Worm (Caenorhabditis elegans) whole organism, midembryonic: Measurements from ENCODE around the gene serp-1.2.

ENCODE experiments used
- T22C8.4 ChIP-seq: fragments of 200-800 bp; sonication (Bioruptor generic); IDR thresholded peaks from 2 replicates; pipeline ENCODE4 v1.3.6; 2022; ENCODE audit warnings: missing genetic modification characterization, missing compliant biosample characterization
- cog-1 ChIP-seq: sonication (generic microtip); optimal IDR thresholded peaks from 2 replicates; lab custom pipeline; 2016; ENCODE audit warnings: missing genetic modification characterization, missing compliant biosample characterization
- flt-1 ChIP-seq: fragments of 200-800 bp; sonication (Bioruptor generic); IDR thresholded peaks from 2 replicates; pipeline ENCODE4 v1.3.6; 2022; ENCODE audit warnings: missing genetic modification characterization, missing compliant biosample characterization
- klf-2 ChIP-seq: fragments of 200-800 bp; sonication (Bioruptor generic); conservative IDR thresholded peaks from 2 replicates; pipeline ENCODE4 v1.3.6; 2022; ENCODE audit warnings: missing genetic modification reagents, missing genetic modification characterization, missing compliant biosample characterization
- tab-1 ChIP-seq: fragments of 200-800 bp; sonication (Bioruptor generic); IDR thresholded peaks from 2 replicates; pipeline ENCODE4 v1.3.6; 2022; ENCODE audit warnings: missing genetic modification characterization, missing compliant biosample characterization
- ztf-23 ChIP-seq: fragments of 200-800 bp; sonication (Bioruptor generic); IDR thresholded peaks from 2 replicates; pipeline ENCODE4 v1.3.6; 2022; ENCODE audit warnings: missing genetic modification reagents, missing genetic modification characterization, missing compliant biosample characterization

DNA sequence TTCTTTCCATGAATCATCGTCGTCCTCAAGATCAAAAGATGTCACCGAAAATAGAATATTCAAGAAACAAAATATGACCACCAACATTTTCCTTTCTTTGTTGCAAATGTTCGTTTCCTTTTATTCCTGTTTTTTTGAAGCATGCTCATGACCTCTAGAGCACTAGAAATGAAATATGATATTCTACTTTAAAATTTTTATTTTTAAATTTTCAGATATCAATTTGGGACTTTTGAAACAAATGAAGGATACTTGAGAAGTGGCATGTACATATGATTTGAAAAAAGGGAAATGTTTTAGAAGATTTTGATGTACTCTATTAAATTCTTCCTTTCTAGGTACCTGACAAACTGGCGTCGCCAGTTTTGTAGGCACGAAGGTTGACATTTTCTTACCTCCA is 49.8 kb downstream of the serp-1.2 start, which contains the start of gene K07H8.11:
- TF ChIP-seq flt-1 (GFP tag; lab: Robert Waterston, UW) (no peak), T22C8.4 (GFP tag; lab: Robert Waterston, UW) (no peak), ztf-23 (GFP tag; lab: Robert Waterston, UW) (no peak), klf-2 (no peak), cog-1 (tag; lab: Kevin White, UChicago) (no peak), tab-1 (GFP tag; lab: Robert Waterston, UW) (no peak)
